Worm (Caenorhabditis elegans) whole organism, L2 larva: Measurements from ENCODE around the gene T28D6.7.

Experiments
- C34F6.9 ChIP-seq: fragments of 150-350 bp; optimal IDR thresholded peaks from 2 replicates; lab custom pipeline; 2014; ENCODE audit warnings: missing biosample characterization, missing genetic modification characterization
- F13H6.1 ChIP-seq: sonication (generic microtip); optimal IDR thresholded peaks from 2 replicates; lab custom pipeline; 2016; ENCODE audit warnings: missing genetic modification characterization, missing compliant biosample characterization
- R02D3.7 ChIP-seq: fragments of 150-350 bp; optimal IDR thresholded peaks from 2 replicates; lab custom pipeline; 2014; ENCODE audit warnings: missing biosample characterization, missing genetic modification characterization
- Y55F3AM.14 ChIP-seq: fragments of 200-800 bp; sonication (Bioruptor generic); optimal IDR thresholded peaks from 2 replicates; lab custom pipeline; 2018; ENCODE audit warnings: mild to moderate bottlenecking, missing genetic modification characterization, missing compliant biosample characterization
- alr-1 ChIP-seq: fragments of 150-350 bp; optimal IDR thresholded peaks from 2 replicates; lab custom pipeline; 2014; ENCODE audit warnings: missing biosample characterization, missing genetic modification characterization
- aly-2 ChIP-seq: fragments of 150-350 bp; optimal IDR thresholded peaks from 2 replicates; lab custom pipeline; 2014; ENCODE audit warnings: missing biosample characterization, missing genetic modification characterization
- ama-1 ChIP-seq: fragments of 150-350 bp; optimal IDR thresholded peaks from 2 replicates; lab custom pipeline; 2018; ENCODE audit warnings: inconsistent platforms
- blmp-1 ChIP-seq: sonication (generic microtip); optimal IDR thresholded peaks from 2 replicates; lab custom pipeline; 2017; ENCODE audit warnings: missing genetic modification characterization, mild to moderate bottlenecking, missing compliant biosample characterization, antibody characterized with exemption, moderate library complexity; ENCODE audit not compliant: insufficient read depth
- ceh-16 ChIP-seq: fragments of 150-350 bp; optimal IDR thresholded peaks from 2 replicates; lab custom pipeline; 2014; ENCODE audit warnings: missing biosample characterization, missing genetic modification characterization
- ceh-82 ChIP-seq: fragments of 150-350 bp; optimal IDR thresholded peaks from 2 replicates; lab custom pipeline; 2014; ENCODE audit warnings: missing biosample characterization, missing genetic modification characterization
- crh-2 ChIP-seq: sonication (generic microtip); optimal IDR thresholded peaks from 2 replicates; lab custom pipeline; 2017; ENCODE audit warnings: missing biosample characterization, missing genetic modification characterization
- egl-27 ChIP-seq: sonication (generic microtip); optimal IDR thresholded peaks from 3 replicates; lab custom pipeline; 2017; ENCODE audit warnings: missing biosample characterization, missing genetic modification reagents, missing genetic modification characterization
- elt-1 ChIP-seq: fragments of 150-350 bp; optimal IDR thresholded peaks from 2 replicates; lab custom pipeline; 2014; ENCODE audit warnings: missing biosample characterization, missing genetic modification characterization
- fos-1 ChIP-seq: fragments of 150-350 bp; optimal IDR thresholded peaks from 2 replicates; lab custom pipeline; 2014; ENCODE audit warnings: missing biosample characterization, missing genetic modification characterization
- gmeb-1 ChIP-seq: fragments of 150-350 bp; optimal IDR thresholded peaks from 2 replicates; lab custom pipeline; 2014; ENCODE audit warnings: missing biosample characterization, missing genetic modification characterization
- lin-11 ChIP-seq: fragments of 150-350 bp; sonication (generic microtip); optimal IDR thresholded peaks from 2 replicates; lab custom pipeline; 2014; ENCODE audit warnings: missing biosample characterization, missing genetic modification characterization, inconsistent platforms, mixed read lengths
- lin-13 ChIP-seq: fragments of 150-350 bp; optimal IDR thresholded peaks from 2 replicates; lab custom pipeline; 2014; ENCODE audit warnings: missing biosample characterization, missing genetic modification reagents, missing genetic modification characterization
- lsy-2 ChIP-seq, 2 experiments: fragments of 150-350 bp in 1 of 2; sonication (generic microtip) in 1 of 2; optimal IDR thresholded peaks; 2 replicates each; lab custom pipeline; 2014 to 2017; ENCODE audit warnings: missing biosample characterization in 2 of 2, missing genetic modification characterization in 2 of 2
- mab-5 ChIP-seq: fragments of 150-350 bp; optimal IDR thresholded peaks from 2 replicates; lab custom pipeline; 2014; ENCODE audit warnings: missing biosample characterization, missing genetic modification characterization
- mbf-1 ChIP-seq: sonication (generic microtip); optimal IDR thresholded peaks from 2 replicates; lab custom pipeline; 2017; ENCODE audit warnings: missing biosample characterization, missing genetic modification characterization
- nhr-10 ChIP-seq: sonication (generic microtip); optimal IDR thresholded peaks from 2 replicates; lab custom pipeline; 2017; ENCODE audit warnings: missing biosample characterization, missing genetic modification characterization
- nhr-12 ChIP-seq: fragments of 150-350 bp; optimal IDR thresholded peaks from 2 replicates; lab custom pipeline; 2014; ENCODE audit warnings: missing biosample characterization, missing genetic modification characterization
- nhr-129 ChIP-seq: fragments of 150-350 bp; optimal IDR thresholded peaks from 2 replicates; lab custom pipeline; 2014; ENCODE audit warnings: missing biosample characterization, missing genetic modification characterization
- nhr-21 ChIP-seq: fragments of 150-350 bp; optimal IDR thresholded peaks from 2 replicates; lab custom pipeline; 2014; ENCODE audit warnings: missing biosample characterization, missing genetic modification characterization
- nhr-237 ChIP-seq: fragments of 150-350 bp; optimal IDR thresholded peaks from 2 replicates; lab custom pipeline; 2014; ENCODE audit warnings: missing biosample characterization, missing genetic modification characterization
- nhr-25 ChIP-seq: fragments of 150-350 bp; sonication (generic microtip); optimal IDR thresholded peaks from 3 replicates; lab custom pipeline; 2014; ENCODE audit warnings: missing biosample characterization, missing genetic modification characterization
- nhr-77 ChIP-seq: fragments of 150-350 bp; optimal IDR thresholded peaks from 2 replicates; lab custom pipeline; 2014; ENCODE audit warnings: missing biosample characterization, missing genetic modification characterization
- peb-1 ChIP-seq: fragments of 150-350 bp; optimal IDR thresholded peaks from 2 replicates; lab custom pipeline; 2014; ENCODE audit warnings: missing biosample characterization, missing genetic modification characterization
- sem-4 ChIP-seq: fragments of 150-350 bp; optimal IDR thresholded peaks from 2 replicates; lab custom pipeline; 2014; ENCODE audit warnings: missing biosample characterization, missing genetic modification reagents, missing genetic modification characterization
- skn-1 ChIP-seq: sonication (generic microtip); optimal IDR thresholded peaks from 2 replicates; lab custom pipeline; 2017; ENCODE audit warnings: missing biosample characterization, missing genetic modification characterization
- sma-3 ChIP-seq: sonication (generic microtip); optimal IDR thresholded peaks from 2 replicates; lab custom pipeline; 2016; ENCODE audit warnings: missing genetic modification reagents, missing genetic modification characterization, missing compliant biosample characterization
- sma-9 ChIP-seq, 2 experiments: fragments of 150-350 bp in 1 of 2; sonication (generic microtip) in 1 of 2; optimal IDR thresholded peaks; 2 replicates each; lab custom pipeline; 2014 to 2016; ENCODE audit warnings: missing genetic modification characterization in 2 of 2, mild to moderate bottlenecking in 1 of 2, missing biosample characterization in 1 of 2, missing compliant biosample characterization in 1 of 2, missing genetic modification reagents in 1 of 2, moderate library complexity in 1 of 2
- unc-39 ChIP-seq: fragments of 150-350 bp; optimal IDR thresholded peaks from 2 replicates; lab custom pipeline; 2014; ENCODE audit warnings: missing biosample characterization, missing genetic modification characterization
- unc-55 ChIP-seq: fragments of 150-350 bp; sonication (generic microtip); optimal IDR thresholded peaks from 3 replicates; lab custom pipeline; 2014; ENCODE audit warnings: missing biosample characterization, missing genetic modification reagents, missing genetic modification characterization
- unc-62 ChIP-seq: fragments of 150-350 bp; optimal IDR thresholded peaks from 2 replicates; lab custom pipeline; 2014; ENCODE audit warnings: missing biosample characterization, missing genetic modification reagents, missing genetic modification characterization
- zag-1 ChIP-seq: fragments of 150-350 bp; optimal IDR thresholded peaks from 2 replicates; lab custom pipeline; 2014; ENCODE audit warnings: missing biosample characterization, missing genetic modification characterization
- ztf-1 ChIP-seq: fragments of 200-800 bp; sonication (Bioruptor generic); conservative IDR thresholded peaks from 2 replicates; pipeline ENCODE4 v1.3.6; 2022; ENCODE audit warnings: missing genetic modification characterization, missing compliant biosample characterization
- ztf-4 ChIP-seq: fragments of 150-350 bp; optimal IDR thresholded peaks from 2 replicates; lab custom pipeline; 2014; ENCODE audit warnings: missing biosample characterization, missing genetic modification characterization

T28D6.7 gene

ce11 chrIII:11318131-11318530 is 28.2 kb downstream of the T28D6.7 start, which contains the start of gene teg-1:
Gene teg-1 (minus strand): TSS chrIII:11318231.
- TF ChIP-seq unc-55 (GFP tag; lab: Kevin White, UChicago) (no peak), fos-1 (no peak), ceh-82 (tag; lab: Kevin White, UChicago) (no peak), gmeb-1 (tag; lab: Kevin White, UChicago) (no peak), blmp-1 (no peak), elt-1 (tag; lab: Kevin White, UChicago) (no peak), nhr-21 (tag; lab: Kevin White, UChicago) (no peak), unc-39 (no peak), ztf-4 (tag; lab: Kevin White, UChicago) (no peak), sma-9 (GFP tag; optimal IDR thresholded peaks at IDR 0.05; lab: Kevin White, UChicago) (no peak), sma-9 (tag; optimal IDR thresholded peaks at IDR 0.05; lab: Kevin White, UChicago) (no peak)

ce11 chrIII:11317164-11317620 is 29.1 kb downstream of the T28D6.7 start, which contains the start of gene mcm-10:
Gene mcm-10 (plus strand): TSS chrIII:11317570.
- TF ChIP-seq ceh-16 (tag; lab: Kevin White, UChicago): no peak
- no peak for TF ChIP-seq ceh-82 (tag; lab: Kevin White, UChicago)
- peak; percentile 1 for TF ChIP-seq fos-1
- peak; percentile 57 for TF ChIP-seq lin-11
- peak; percentile 72 for TF ChIP-seq nhr-129 (tag; lab: Kevin White, UChicago)
- TF ChIP-seq nhr-12: no peak
- TF ChIP-seq F13H6.1 (tag; lab: Kevin White, UChicago): peak; percentile 73
- peak; percentile 25 for TF ChIP-seq mab-5
- no peak for TF ChIP-seq egl-27 (tag; lab: Kevin White, UChicago)
- peak; percentile 28 for TF ChIP-seq nhr-237 (tag; lab: Kevin White, UChicago)
- peak; percentile 81 for TF ChIP-seq unc-55 (GFP tag; lab: Kevin White, UChicago)
- no peak for TF ChIP-seq ama-1 (lab: Kevin White, UChicago)
- TF ChIP-seq lsy-2 (tag; optimal IDR thresholded peaks at IDR 0.05; lab: Kevin White, UChicago): peak; percentile 70 to 83
- TF ChIP-seq unc-39: no peak
- peak; percentile 26 for TF ChIP-seq nhr-21 (tag; lab: Kevin White, UChicago)
- TF ChIP-seq sma-3 (GFP tag; lab: Kevin White, UChicago): peak; percentile 88
- TF ChIP-seq peb-1 (tag; lab: Kevin White, UChicago): no peak
- TF ChIP-seq crh-2: peak; percentile 69
- TF ChIP-seq nhr-77: no peak
- no peak for TF ChIP-seq aly-2
- no peak for TF ChIP-seq ztf-1
- TF ChIP-seq skn-1: no peak
- TF ChIP-seq R02D3.7 (tag; lab: Kevin White, UChicago): no peak
- TF ChIP-seq nhr-25 (tag; lab: Kevin White, UChicago): peak; percentile 49
- no peak for TF ChIP-seq elt-1 (tag; lab: Kevin White, UChicago)
- TF ChIP-seq gmeb-1 (tag; lab: Kevin White, UChicago): peak; percentile 89
- peak; percentile 66 for TF ChIP-seq lin-13 (GFP tag; lab: Kevin White, UChicago)
- TF ChIP-seq Y55F3AM.14 (GFP tag; lab: Kevin White, UChicago): peak; percentile 45
- peak; percentile 86 for TF ChIP-seq C34F6.9

- no peak for TF ChIP-seq sem-4
- no peak for TF ChIP-seq ztf-4 (tag; lab: Kevin White, UChicago)
- TF ChIP-seq mab-5: no peak
- TF ChIP-seq lin-11: no peak
- no peak for TF ChIP-seq sma-3 (GFP tag; lab: Kevin White, UChicago)
- TF ChIP-seq Y55F3AM.14 (GFP tag; lab: Kevin White, UChicago): no peak
- no peak for TF ChIP-seq zag-1 (tag; lab: Kevin White, UChicago)
- TF ChIP-seq nhr-25 (tag; lab: Kevin White, UChicago): no peak
- TF ChIP-seq egl-27 (tag; lab: Kevin White, UChicago): no peak
- TF ChIP-seq fos-1: no peak
- TF ChIP-seq mbf-1: no peak
- TF ChIP-seq ceh-82 (tag; lab: Kevin White, UChicago): no peak
- no peak for TF ChIP-seq nhr-10 (tag; lab: Kevin White, UChicago)
- TF ChIP-seq alr-1 (tag; lab: Kevin White, UChicago): no peak
- TF ChIP-seq unc-62 (GFP tag; lab: Kevin White, UChicago): no peak
- TF ChIP-seq crh-2: no peak
- no peak for TF ChIP-seq ceh-16 (tag; lab: Kevin White, UChicago)
- TF ChIP-seq, all 48 proteins: peak for 0
Measured at ce11 chrIII:11311466-11311865, 34.8 kb downstream of the T28D6.7 start, which contains the start of gene rab-35. Gene rab-35 (minus strand): TSS chrIII:11311566.
